Fruit fly (Drosophila melanogaster): Measurements from ENCODE around the gene ClC-a.

DNA sequence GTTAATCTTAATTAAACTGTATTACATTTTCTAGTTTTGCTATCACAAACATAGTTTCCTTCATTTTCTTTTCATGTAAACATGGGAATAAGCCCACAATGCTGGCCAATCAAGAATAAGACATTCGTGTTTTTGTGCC lies 62.8 kb downstream of the ClC-a start, which contains the start of gene CG43062:
- no peak for TF ChIP-seq psq (optimal IDR thresholded peaks at IDR 0.05)
- TF ChIP-seq pan (optimal IDR thresholded peaks at IDR 0.05) = no peak

Data from whole organism.